Fruit fly (Drosophila melanogaster) whole organism, embryonic: ENCODE results near the gene CG15483.

Experiments used
- CG10321 ChIP-seq: fragments of 200-800 bp; sonication (Bioruptor generic); IDR thresholded peaks from 2 replicates; pipeline ENCODE4 v1.3.6; 2022; ENCODE audit warnings: missing biosample characterization, missing genetic modification characterization
- CG11456 ChIP-seq: fragments of 200-800 bp; sonication (Bioruptor generic); IDR thresholded peaks from 3 replicates; pipeline ENCODE4 v1.3.6; 2022; ENCODE audit warnings: missing biosample characterization, missing genetic modification characterization
- CG1647 ChIP-seq: fragments of 200-800 bp; sonication (Bioruptor generic); optimal IDR thresholded peaks from 3 replicates; lab custom pipeline; 2016; ENCODE audit warnings: missing biosample characterization, missing genetic modification characterization
- CG17385 ChIP-seq: fragments of 200-800 bp; sonication (Bioruptor generic); optimal IDR thresholded peaks from 3 replicates; lab custom pipeline; 2018; ENCODE audit warnings: missing biosample characterization, mild to moderate bottlenecking, missing genetic modification characterization
- Dip3 ChIP-seq: fragments of 200-800 bp; sonication (Bioruptor generic); optimal IDR thresholded peaks from 3 replicates; lab custom pipeline; 2016; ENCODE audit warnings: missing biosample characterization, missing genetic modification characterization
- Lhr ChIP-seq: fragments of 200-800 bp; sonication (Bioruptor generic); optimal IDR thresholded peaks from 3 replicates; lab custom pipeline; 2017; ENCODE audit warnings: mild to moderate bottlenecking, missing biosample characterization, missing genetic modification reagents, missing genetic modification characterization
- TFAM ChIP-seq: fragments of 200-800 bp; sonication (Bioruptor generic); optimal IDR thresholded peaks from 2 replicates; lab custom pipeline; 2017; ENCODE audit warnings: missing biosample characterization, missing genetic modification characterization, inconsistent platforms
- gcm ChIP-seq: fragments of 200-800 bp; sonication (Bioruptor generic); optimal IDR thresholded peaks from 2 replicates; lab custom pipeline; 2019; ENCODE audit warnings: missing biosample characterization, mild to moderate bottlenecking, missing genetic modification characterization, moderate library complexity
- lilli ChIP-seq: fragments of 200-800 bp; sonication (Bioruptor generic); optimal IDR thresholded peaks from 3 replicates; lab custom pipeline; 2016; ENCODE audit warnings: missing biosample characterization, missing genetic modification characterization
- sr ChIP-seq: fragments of 200-800 bp; sonication (Bioruptor generic); IDR thresholded peaks from 3 replicates; pipeline ENCODE4 v1.3.6; 2022; ENCODE audit warnings: missing biosample characterization, missing genetic modification characterization
- tna ChIP-seq: fragments of 200-800 bp; sonication (Bioruptor generic); IDR thresholded peaks from 2 replicates; pipeline ENCODE4 v1.3.6; 2022; ENCODE audit warnings: missing biosample characterization, missing genetic modification characterization; ENCODE audit not compliant: partially characterized antibody

DNA sequence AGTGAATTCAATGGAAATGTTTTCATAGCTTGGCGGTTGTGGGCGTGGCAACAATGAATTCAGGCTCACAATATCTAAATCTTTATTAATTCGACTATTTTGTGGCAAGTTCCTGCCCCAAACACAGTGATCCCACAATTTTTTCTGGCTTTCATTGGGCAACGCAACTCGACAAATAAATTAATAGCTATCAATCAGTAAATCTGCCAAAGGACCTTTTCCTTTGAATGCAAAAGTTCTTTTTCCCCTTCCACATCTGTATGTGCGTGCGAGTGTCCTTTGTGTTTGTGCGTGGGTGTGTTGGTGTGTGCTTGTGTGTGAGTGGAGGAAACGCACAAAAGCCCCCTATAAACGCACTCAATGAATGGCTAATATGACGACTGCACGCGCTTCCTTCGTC is 19.0 kb upstream of the CG15483 start:
- TF ChIP-seq sr (no peak), CG10321 (GFP tag; lab: Robert Waterston, UW) (no peak), gcm (GFP tag; lab: Kevin White, UChicago) (no peak), tna (GFP tag; lab: Robert Waterston, UW) (no peak), CG17385 (GFP tag; lab: Kevin White, UChicago) (no peak), TFAM (GFP tag; lab: Kevin White, UChicago) (no peak), Dip3 (no peak), CG1647 (GFP tag; lab: Kevin White, UChicago) (no peak), lilli (GFP tag; lab: Kevin White, UChicago) (no peak), Lhr (GFP tag; lab: Kevin White, UChicago) (no peak), CG11456 (GFP tag; lab: Robert Waterston, UW) (no peak)
